Worm (Caenorhabditis elegans) whole organism, early embryonic: ENCODE results near the gene ral-1.

Experiments
- B0310.2 ChIP-seq: sonication (generic microtip); optimal IDR thresholded peaks from 2 replicates; lab custom pipeline; 2016; ENCODE audit warnings: mild to moderate bottlenecking, missing genetic modification characterization, missing compliant biosample characterization
- F13C5.2 ChIP-seq: sonication (generic microtip); optimal IDR thresholded peaks from 2 replicates; lab custom pipeline; 2017; ENCODE audit warnings: mild to moderate bottlenecking, missing genetic modification characterization, inconsistent platforms, missing compliant biosample characterization
- aly-1 ChIP-seq: sonication (generic microtip); optimal IDR thresholded peaks from 2 replicates; lab custom pipeline; 2016; ENCODE audit warnings: missing genetic modification characterization, missing compliant biosample characterization
- ama-1 ChIP-seq: fragments of 150-350 bp; optimal IDR thresholded peaks from 2 replicates; lab custom pipeline; 2014
- ceh-13 ChIP-seq: fragments of 200-800 bp; sonication (Bioruptor generic); optimal IDR thresholded peaks from 2 replicates; lab custom pipeline; 2018; ENCODE audit warnings: mild to moderate bottlenecking, missing genetic modification characterization, missing compliant biosample characterization
- ceh-36 ChIP-seq: sonication (generic microtip); optimal IDR thresholded peaks from 2 replicates; lab custom pipeline; 2016; ENCODE audit warnings: missing genetic modification characterization, inconsistent platforms, missing compliant biosample characterization
- ets-7 ChIP-seq: sonication (generic microtip); optimal IDR thresholded peaks from 2 replicates; lab custom pipeline; 2016; ENCODE audit warnings: missing genotype, missing genetic modification characterization, missing compliant biosample characterization
- flt-1 ChIP-seq: fragments of 200-800 bp; sonication (Bioruptor generic); IDR thresholded peaks from 2 replicates; pipeline ENCODE4 v1.3.6; 2022; ENCODE audit warnings: missing genetic modification characterization, missing compliant biosample characterization
- hmbx-1 ChIP-seq: sonication (generic microtip); optimal IDR thresholded peaks from 2 replicates; lab custom pipeline; 2016; ENCODE audit warnings: mild to moderate bottlenecking, missing genetic modification characterization, missing compliant biosample characterization
- hmg-4 ChIP-seq: fragments of 200-800 bp; sonication (Bioruptor generic); optimal IDR thresholded peaks from 2 replicates; lab custom pipeline; 2018; ENCODE audit warnings: mild to moderate bottlenecking, missing genetic modification characterization, missing compliant biosample characterization
- hnd-1 ChIP-seq: sonication (generic microtip); optimal IDR thresholded peaks from 2 replicates; lab custom pipeline; 2016; ENCODE audit warnings: missing genetic modification characterization, missing compliant biosample characterization
- pes-1 ChIP-seq: fragments of 200-800 bp; sonication (Bioruptor generic); IDR thresholded peaks from 2 replicates; pipeline ENCODE4 v1.3.6; 2022; ENCODE audit warnings: missing genetic modification reagents, missing genetic modification characterization, missing compliant biosample characterization
- scrt-1 ChIP-seq: fragments of 200-800 bp; sonication (Bioruptor generic); IDR thresholded peaks from 2 replicates; pipeline ENCODE4 v1.3.6; 2022; ENCODE audit warnings: missing genetic modification characterization, missing compliant biosample characterization
- sea-1 ChIP-seq: fragments of 200-800 bp; sonication (Bioruptor generic); conservative IDR thresholded peaks from 2 replicates; pipeline ENCODE4 v1.3.6; 2022; ENCODE audit warnings: missing genetic modification characterization, missing compliant biosample characterization
- tbx-11 ChIP-seq: fragments of 200-800 bp; sonication (Bioruptor generic); IDR thresholded peaks from 2 replicates; pipeline ENCODE4 v1.3.6; 2022; ENCODE audit warnings: missing genetic modification characterization, missing compliant biosample characterization
- tbx-37 ChIP-seq: fragments of 200-800 bp; sonication (Bioruptor generic); conservative IDR thresholded peaks from 2 replicates; pipeline ENCODE4 v1.3.6; 2022; ENCODE audit warnings: missing genetic modification reagents, missing genetic modification characterization, missing compliant biosample characterization
- tra-4 ChIP-seq: sonication (generic microtip); optimal IDR thresholded peaks from 2 replicates; lab custom pipeline; 2017; ENCODE audit warnings: missing genetic modification characterization, missing compliant biosample characterization

The ral-1 gene

ce11 chrIII:3339317-3340016, 28.4 kb downstream of the ral-1 start:
- TF ChIP-seq tbx-11 (GFP tag; lab: Robert Waterston, UW) (no peak), hmbx-1 (tag; lab: Kevin White, UChicago) (no peak), F13C5.2 (no peak), ceh-36 (no peak), aly-1 (no peak), flt-1 (no peak), tbx-37 (GFP tag; lab: Robert Waterston, UW) (no peak), sea-1 (GFP tag; lab: Robert Waterston, UW) (no peak), hnd-1 (tag; lab: Kevin White, UChicago) (no peak), pes-1 (no peak), ama-1 (lab: Kevin White, UChicago) (no peak), scrt-1 (GFP tag; lab: Robert Waterston, UW) (no peak), B0310.2 (tag; lab: Kevin White, UChicago) (no peak), tra-4 (tag; lab: Kevin White, UChicago) (no peak), ets-7 (tag; lab: Kevin White, UChicago) (no peak), ceh-13 (no peak)

ce11 chrIII:3343463-3343862, 32.4 kb downstream of the ral-1 start:
- TF ChIP-seq ceh-36, result no peak

ce11 chrIII:3344573-3344972, 33.5 kb downstream of the ral-1 start, which contains the start of gene gei-1:
Gene gei-1 (plus strand): TSS chrIII:3344873.
- TF ChIP-seq pes-1 (no peak), hmg-4 (GFP tag; lab: Kevin White, UChicago) (no peak), scrt-1 (GFP tag; lab: Robert Waterston, UW) (no peak), hmbx-1 (tag; lab: Kevin White, UChicago) (no peak), ama-1 (lab: Kevin White, UChicago) (no peak), flt-1 (no peak), F13C5.2 (no peak), tbx-11 (GFP tag; lab: Robert Waterston, UW) (no peak), tbx-37 (GFP tag; lab: Robert Waterston, UW) (no peak), B0310.2 (tag; lab: Kevin White, UChicago) (no peak), ceh-36 (no peak), hnd-1 (tag; lab: Kevin White, UChicago) (no peak), ceh-13 (no peak), sea-1 (GFP tag; lab: Robert Waterston, UW) (no peak), aly-1 (no peak), ets-7 (tag; lab: Kevin White, UChicago) (no peak)

- TF ChIP-seq scrt-1 (GFP tag; lab: Robert Waterston, UW) (no peak), ceh-36 (no peak), tbx-37 (GFP tag; lab: Robert Waterston, UW) (no peak), ama-1 (lab: Kevin White, UChicago) (no peak), hmbx-1 (tag; lab: Kevin White, UChicago) (no peak), tra-4 (tag; lab: Kevin White, UChicago) (no peak), F13C5.2 (no peak), flt-1 (no peak), hmg-4 (GFP tag; lab: Kevin White, UChicago) (no peak)
Observed at ce11 chrIII:3345835-3346234, 34.7 kb downstream of the ral-1 start.

ce11 chrIII:3346665-3347064, 35.6 kb downstream of the ral-1 start:
- TF ChIP-seq ama-1 (lab: Kevin White, UChicago) (no peak), pes-1 (no peak), ceh-36 (peak; percentile 69)

ce11 chrIII:3349061-3349460, 38.0 kb downstream of the ral-1 start:
- TF ChIP-seq hnd-1 (tag; lab: Kevin White, UChicago) (no peak), ets-7 (tag; lab: Kevin White, UChicago) (no peak), tbx-37 (GFP tag; lab: Robert Waterston, UW) (no peak), B0310.2 (tag; lab: Kevin White, UChicago) (no peak), scrt-1 (GFP tag; lab: Robert Waterston, UW) (no peak), hmg-4 (GFP tag; lab: Kevin White, UChicago) (no peak), ama-1 (lab: Kevin White, UChicago) (no peak)

- TF ChIP-seq B0310.2 (tag; lab: Kevin White, UChicago) (no peak), F13C5.2 (no peak), hmg-4 (GFP tag; lab: Kevin White, UChicago) (no peak), scrt-1 (GFP tag; lab: Robert Waterston, UW) (no peak)
Observed at ce11 chrIII:3351091-3351490, 40.0 kb downstream of the ral-1 start.

- no peak for TF ChIP-seq scrt-1 (GFP tag; lab: Robert Waterston, UW)
- TF ChIP-seq pes-1, result no peak
- TF ChIP-seq ceh-13, result no peak
- TF ChIP-seq tbx-37 (GFP tag; lab: Robert Waterston, UW), result no peak
- TF ChIP-seq ets-7 (tag; lab: Kevin White, UChicago), result no peak
- TF ChIP-seq tra-4 (tag; lab: Kevin White, UChicago), result no peak
- TF ChIP-seq flt-1, result no peak
- TF ChIP-seq tbx-11 (GFP tag; lab: Robert Waterston, UW), result no peak
- no peak for TF ChIP-seq sea-1 (GFP tag; lab: Robert Waterston, UW)
- no peak for TF ChIP-seq F13C5.2
- no peak for TF ChIP-seq B0310.2 (tag; lab: Kevin White, UChicago)
- no peak for TF ChIP-seq hmg-4 (GFP tag; lab: Kevin White, UChicago)
- no peak for TF ChIP-seq ceh-36
- no peak for TF ChIP-seq aly-1
- TF ChIP-seq hmbx-1 (tag; lab: Kevin White, UChicago), result no peak
Observed at ce11 chrIII:3351672-3352071, 40.6 kb downstream of the ral-1 start.
